Worm (Caenorhabditis elegans): ENCODE results near the gene T12E12.6.

DNA sequence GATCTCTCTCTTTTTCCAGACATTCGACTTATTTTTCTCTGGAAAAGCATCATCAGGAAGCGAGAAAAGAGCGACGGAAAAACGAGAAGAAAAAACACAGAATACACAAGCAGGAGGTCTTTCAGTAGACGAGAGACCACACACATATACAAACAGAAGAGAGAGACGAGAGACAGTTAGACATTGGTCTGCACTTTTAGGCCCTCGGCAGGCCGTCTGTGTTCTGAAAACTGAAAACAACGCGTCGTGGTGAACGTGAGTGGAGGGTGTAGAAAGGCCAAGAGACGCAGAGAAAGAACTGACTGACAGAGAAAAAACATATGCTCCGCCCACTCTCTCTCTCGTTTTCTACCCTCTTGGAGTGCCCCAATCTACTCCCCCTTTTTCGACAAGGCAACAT is 8.3 kb upstream of the T12E12.6 start:
- TF ChIP-seq ztf-29 (GFP tag; IDR thresholded peaks at IDR 0.05) (no peak), med-1 (GFP tag; optimal IDR thresholded peaks at IDR 0.05; ENCODE audit: insufficient read depth) (no peak), T22C8.4 (GFP tag; IDR thresholded peaks at IDR 0.05) (no peak)

Measured in whole organism, midembryonic.